Fruit fly (Drosophila melanogaster) whole organism, embryonic: ENCODE data around the gene Hf.

Experiments used
- Asciz ChIP-seq: fragments of 200-800 bp; sonication (Bioruptor generic); optimal IDR thresholded peaks from 2 replicates; lab custom pipeline; 2017; ENCODE audit warnings: missing biosample characterization, mild to moderate bottlenecking, missing genetic modification characterization, missing genetic modification reagents
- Atf3 ChIP-seq: fragments of 200-800 bp; sonication (Bioruptor generic); optimal IDR thresholded peaks from 3 replicates; lab custom pipeline; 2016; ENCODE audit warnings: missing biosample characterization, missing genetic modification characterization
- Awh ChIP-seq: fragments of 200-800 bp; sonication (Bioruptor generic); IDR thresholded peaks from 2 replicates; pipeline ENCODE4, ENCODE4 v1.3.6; 2022; ENCODE audit warnings: missing biosample characterization, missing genetic modification characterization
- CG10209 ChIP-seq: fragments of 200-800 bp; sonication (Bioruptor generic); optimal IDR thresholded peaks from 3 replicates; lab custom pipeline; 2017; ENCODE audit warnings: missing biosample characterization, mild to moderate bottlenecking, missing genetic modification characterization, missing genetic modification reagents
- CG10431 ChIP-seq: fragments of 200-800 bp; sonication (Bioruptor generic); optimal IDR thresholded peaks from 3 replicates; lab custom pipeline; 2018; ENCODE audit warnings: missing biosample characterization, mild to moderate bottlenecking, missing genetic modification characterization
- CG10979 ChIP-seq: fragments of 200-800 bp; sonication (Bioruptor generic); optimal IDR thresholded peaks from 2 replicates; lab custom pipeline; 2018; ENCODE audit warnings: missing biosample characterization, mild to moderate bottlenecking, missing genetic modification characterization, moderate library complexity
- CG11085 ChIP-seq: fragments of 200-800 bp; sonication (Bioruptor generic); IDR thresholded peaks from 2 replicates; pipeline ENCODE4 v1.3.6; 2022; ENCODE audit warnings: missing biosample characterization, missing genetic modification characterization
- CG12942 ChIP-seq: fragments of 200-800 bp; sonication (Bioruptor generic); optimal IDR thresholded peaks from 3 replicates; lab custom pipeline; 2016; ENCODE audit warnings: missing biosample characterization, missing genetic modification characterization
- CG13287 ChIP-seq: fragments of 200-800 bp; sonication (Bioruptor generic); IDR thresholded peaks from 2 replicates; pipeline ENCODE4 v1.3.6; 2022; ENCODE audit warnings: missing biosample characterization, missing genetic modification characterization; ENCODE audit not compliant: partially characterized antibody
- CG14014 ChIP-seq: fragments of 200-800 bp; sonication (Bioruptor generic); IDR thresholded peaks from 2 replicates; pipeline ENCODE4 v1.3.6; 2022; ENCODE audit warnings: missing biosample characterization, missing genetic modification characterization
- CG14667 ChIP-seq: fragments of 200-800 bp; sonication (Bioruptor generic); IDR thresholded peaks from 2 replicates; pipeline ENCODE4 v1.3.6; 2022; ENCODE audit warnings: missing biosample characterization, missing genetic modification characterization
- CG1603 ChIP-seq: fragments of 200-800 bp; sonication (Bioruptor generic); optimal IDR thresholded peaks from 2 replicates; lab custom pipeline; 2019; ENCODE audit warnings: missing biosample characterization, mild to moderate bottlenecking, missing genetic modification characterization, moderate library complexity
- CG1647 ChIP-seq: fragments of 200-800 bp; sonication (Bioruptor generic); optimal IDR thresholded peaks from 3 replicates; lab custom pipeline; 2016; ENCODE audit warnings: missing biosample characterization, missing genetic modification characterization
- CG16779 ChIP-seq: fragments of 200-800 bp; sonication (Bioruptor generic); IDR thresholded peaks from 2 replicates; pipeline ENCODE4 v1.3.6; 2022; ENCODE audit warnings: missing biosample characterization, missing genetic modification characterization
- CG17359 ChIP-seq: fragments of 200-800 bp; sonication (Bioruptor generic); optimal IDR thresholded peaks from 3 replicates; lab custom pipeline; 2018; ENCODE audit warnings: missing biosample characterization, mild to moderate bottlenecking, missing genetic modification characterization, moderate library complexity
- CG17912 ChIP-seq: fragments of 200-800 bp; sonication (Bioruptor generic); optimal IDR thresholded peaks from 2 replicates; lab custom pipeline; 2018; ENCODE audit warnings: missing biosample characterization, mild to moderate bottlenecking, missing genetic modification characterization
- CG2678 ChIP-seq: fragments of 200-800 bp; sonication (Bioruptor generic); optimal IDR thresholded peaks from 3 replicates; lab custom pipeline; 2019; ENCODE audit warnings: missing biosample characterization, mild to moderate bottlenecking, missing genetic modification characterization, moderate library complexity
- CG32772 ChIP-seq: fragments of 200-800 bp; sonication (Bioruptor generic); IDR thresholded peaks from 2 replicates; pipeline ENCODE4 v1.3.6; 2022; ENCODE audit warnings: missing biosample characterization, missing genetic modification characterization
- CG33213 ChIP-seq: fragments of 200-800 bp; sonication (Bioruptor generic); optimal IDR thresholded peaks from 3 replicates; lab custom pipeline; 2016; ENCODE audit warnings: missing biosample characterization, missing genetic modification characterization
- CG4820 ChIP-seq: fragments of 200-800 bp; sonication (Bioruptor generic); optimal IDR thresholded peaks from 3 replicates; lab custom pipeline; 2016; ENCODE audit warnings: missing biosample characterization, missing genetic modification characterization
- CG6254 ChIP-seq: fragments of 200-800 bp; sonication (Bioruptor generic); optimal IDR thresholded peaks from 3 replicates; lab custom pipeline; 2017; ENCODE audit warnings: mild to moderate bottlenecking, missing biosample characterization, missing genetic modification reagents, missing genetic modification characterization
- CG6854 ChIP-seq: fragments of 200-800 bp; sonication (Bioruptor generic); optimal IDR thresholded peaks from 3 replicates; lab custom pipeline; 2017; ENCODE audit warnings: missing biosample characterization, mild to moderate bottlenecking, missing genetic modification characterization
- CG7928 ChIP-seq: fragments of 200-800 bp; sonication (Bioruptor generic); optimal IDR thresholded peaks from 2 replicates; lab custom pipeline; 2017; ENCODE audit warnings: missing biosample characterization, mild to moderate bottlenecking, missing genetic modification characterization
- CG8290 ChIP-seq, 3 experiments: fragments of 200-800 bp; sonication (Bioruptor generic); optimal IDR thresholded peaks; 2 replicates each; lab custom pipeline; 2016 to 2019; ENCODE audit warnings: missing biosample characterization in 3 of 3, missing genetic modification characterization in 3 of 3, mild to moderate bottlenecking in 2 of 3, moderate library complexity in 1 of 3
- CG8478 ChIP-seq: fragments of >200 bp; optimal IDR thresholded peaks from 2 replicates; lab custom pipeline; 2018
- D19B ChIP-seq: fragments of 200-800 bp; sonication (Bioruptor generic); optimal IDR thresholded peaks from 2 replicates; lab custom pipeline; 2017; ENCODE audit warnings: missing biosample characterization, mild to moderate bottlenecking, missing genetic modification characterization
- Deaf1 ChIP-seq: fragments of 200-800 bp; optimal IDR thresholded peaks from 3 replicates; lab custom pipeline; 2019; ENCODE audit warnings: missing biosample characterization, mild to moderate bottlenecking, missing genetic modification characterization, moderate library complexity
- Drgx ChIP-seq: fragments of 200-800 bp; sonication (Bioruptor generic); IDR thresholded peaks from 2 replicates; pipeline ENCODE4 v1.3.6; 2022; ENCODE audit warnings: missing biosample characterization, missing genetic modification characterization
- Ets65A ChIP-seq: fragments of 200-800 bp; sonication (Bioruptor generic); peaks from one replicate; lab custom pipeline; 2016; ENCODE audit warnings: missing biosample characterization, missing genetic modification characterization
- Lpt ChIP-seq: fragments of >200 bp; optimal IDR thresholded peaks from 2 replicates; lab custom pipeline; 2018; ENCODE audit warnings: missing biosample characterization, missing genetic modification characterization
- Mes4 ChIP-seq: fragments of 200-800 bp; sonication (Bioruptor generic); optimal IDR thresholded peaks from 2 replicates; lab custom pipeline; 2016; ENCODE audit warnings: missing biosample characterization, missing genetic modification characterization
- Nf-YC ChIP-seq: fragments of 200-800 bp; optimal IDR thresholded peaks from 3 replicates; lab custom pipeline; 2019; ENCODE audit warnings: missing biosample characterization, mild to moderate bottlenecking, missing genetic modification characterization, moderate library complexity
- Xrp1 ChIP-seq: fragments of 200-800 bp; sonication (Bioruptor generic); IDR thresholded peaks from 2 replicates; pipeline ENCODE4 v1.3.6; 2022; ENCODE audit warnings: missing biosample characterization, missing genetic modification characterization
- ci ChIP-seq: fragments of 200-800 bp; sonication (Bioruptor generic); IDR thresholded peaks from 3 replicates; pipeline ENCODE4 v1.3.6; 2022; ENCODE audit warnings: missing biosample characterization, missing genetic modification characterization
- crp ChIP-seq, 2 experiments: fragments of 200-800 bp; sonication (Bioruptor generic); optimal IDR thresholded peaks; 2 replicates in 1 of 2; 3 replicates in 1 of 2; lab custom pipeline; 2017; ENCODE audit warnings: missing biosample characterization in 2 of 2, missing genetic modification characterization in 2 of 2, mild to moderate bottlenecking in 1 of 2, moderate library complexity in 1 of 2
- dan ChIP-seq: fragments of 200-800 bp; sonication (Bioruptor generic); IDR thresholded peaks from 2 replicates; pipeline ENCODE4 v1.3.6; 2022; ENCODE audit warnings: missing biosample characterization, missing genetic modification characterization
- disco-r ChIP-seq: fragments of 200-800 bp; sonication (Bioruptor generic); optimal IDR thresholded peaks from 2 replicates; lab custom pipeline; 2016; ENCODE audit warnings: missing biosample characterization, missing genetic modification characterization
- dpn ChIP-seq, 2 experiments: fragments of 200-800 bp; sonication (Bioruptor generic); optimal IDR thresholded peaks; 3 replicates each; lab custom pipeline; 2016; ENCODE audit warnings: missing biosample characterization in 2 of 2, missing genetic modification characterization in 2 of 2
- eve ChIP-seq, 2 experiments: fragments of >200 bp; optimal IDR thresholded peaks; 2 replicates each; lab custom pipeline; 2017; ENCODE audit warnings: missing biosample characterization in 2 of 2, missing genetic modification characterization in 2 of 2
- ewg ChIP-seq: fragments of 200-800 bp; sonication (Bioruptor generic); optimal IDR thresholded peaks from 3 replicates; lab custom pipeline; 2017; ENCODE audit warnings: mild to moderate bottlenecking, missing biosample characterization, missing genetic modification reagents, missing genetic modification characterization
- fru ChIP-seq: fragments of >200 bp; optimal IDR thresholded peaks from 2 replicates; lab custom pipeline; 2017
- fu2 ChIP-seq: fragments of 200-800 bp; sonication (Bioruptor generic); optimal IDR thresholded peaks from 2 replicates; lab custom pipeline; 2016; ENCODE audit warnings: missing biosample characterization, missing genetic modification characterization
- hb ChIP-seq: fragments of 200-800 bp; sonication (Bioruptor generic); IDR thresholded peaks from 3 replicates; pipeline ENCODE4 v1.3.6; 2022; ENCODE audit warnings: missing biosample characterization, missing genetic modification characterization; ENCODE audit not compliant: partially characterized antibody
- lov ChIP-seq, 2 experiments: fragments of 200-800 bp in 1 of 2; fragments of >200 bp in 1 of 2; sonication (Bioruptor generic) in 1 of 2; IDR thresholded peaks in 1 of 2; optimal IDR thresholded peaks in 1 of 2; 2 replicates in 1 of 2; 3 replicates in 1 of 2; pipeline versions ENCODE4 v1.3.6 to Lab custom; 2017 to 2022; ENCODE audit warnings: missing biosample characterization in 1 of 2, missing genetic modification characterization in 1 of 2
- nerfin-1 ChIP-seq: fragments of 200-800 bp; sonication (Bioruptor generic); optimal IDR thresholded peaks from 3 replicates; lab custom pipeline; 2019; ENCODE audit warnings: missing biosample characterization, mild to moderate bottlenecking, missing genetic modification characterization, moderate library complexity
- pfk ChIP-seq: fragments of 200-800 bp; sonication (Bioruptor generic); optimal IDR thresholded peaks from 2 replicates; lab custom pipeline; 2018; ENCODE audit warnings: missing biosample characterization, mild to moderate bottlenecking, missing genetic modification characterization, moderate library complexity
- phol ChIP-seq: fragments of 200-800 bp; sonication (Bioruptor generic); optimal IDR thresholded peaks from 3 replicates; lab custom pipeline; 2018; ENCODE audit warnings: missing biosample characterization, mild to moderate bottlenecking, missing genetic modification characterization, moderate library complexity
- psq ChIP-seq: fragments of 200-800 bp; sonication (Bioruptor generic); optimal IDR thresholded peaks from 2 replicates; lab custom pipeline; 2017; ENCODE audit warnings: missing biosample characterization, missing genetic modification characterization
- sens ChIP-seq: fragments of 200-800 bp; sonication (Bioruptor generic); peaks from one replicate; lab custom pipeline; 2016; ENCODE audit warnings: missing biosample characterization, missing genetic modification characterization
- slbo ChIP-seq: fragments of 200-800 bp; sonication (Bioruptor generic); IDR thresholded peaks from 2 replicates; pipeline ENCODE4 v1.3.6; 2022; ENCODE audit warnings: missing biosample characterization, missing genetic modification characterization
- sqz ChIP-seq: fragments of 200-800 bp; sonication (Bioruptor generic); optimal IDR thresholded peaks from 3 replicates; lab custom pipeline; 2018; ENCODE audit warnings: missing biosample characterization, mild to moderate bottlenecking, missing genetic modification characterization
- tll ChIP-seq, 2 experiments: fragments of 200-800 bp in 1 of 2; fragments of >200 bp in 1 of 2; sonication (Bioruptor generic) in 1 of 2; optimal IDR thresholded peaks; 2 replicates each; lab custom pipeline; 2017 to 2019; ENCODE audit warnings: missing biosample characterization in 2 of 2, missing genetic modification characterization in 2 of 2, mild to moderate bottlenecking in 1 of 2, moderate library complexity in 1 of 2
- usp ChIP-seq: fragments of >200 bp; optimal IDR thresholded peaks from 2 replicates; lab custom pipeline; 2017; ENCODE audit warnings: missing biosample characterization, missing genetic modification characterization

Gene Hf

DNA sequence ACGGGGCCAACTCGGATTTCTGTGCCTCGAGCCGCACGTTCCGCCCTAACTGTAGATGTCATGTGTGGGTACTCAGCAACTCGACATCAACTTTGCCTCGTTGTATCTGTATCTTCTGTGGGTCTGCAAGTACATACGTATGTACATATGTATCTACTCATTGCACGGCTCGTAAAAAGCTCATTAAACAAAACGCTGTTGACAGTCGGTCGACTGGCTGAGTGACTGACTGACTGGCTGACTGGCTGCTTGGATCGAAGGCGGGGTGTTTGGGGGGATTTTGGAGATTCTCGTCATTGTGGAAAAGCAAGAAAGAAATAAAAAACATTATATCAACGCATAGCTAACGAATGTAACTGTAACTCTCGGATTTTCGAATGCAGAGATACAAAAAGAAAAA, 36.9 kb upstream of the Hf start (continued):
- TF ChIP-seq CG11085 (GFP tag; lab: Robert Waterston, UW) (no peak), CG14667 (no peak), CG17359 (tag; lab: Kevin White, UChicago) (peak; percentile 6), CG10209 (GFP tag; lab: Kevin White, UChicago) (peak; percentile 38), CG1647 (no peak), slbo (GFP tag; lab: Robert Waterston, UW) (no peak), fru (no peak), CG8290 (GFP tag; optimal IDR thresholded peaks at IDR 0.05; lab: Kevin White, UChicago) (no peak), CG8290 (tag; optimal IDR thresholded peaks at IDR 0.05; lab: Kevin White, UChicago) (peak in 1 of 2 experiments; percentile 23), CG17912 (GFP tag; lab: Kevin White, UChicago) (peak; percentile 13), D19B (GFP tag; lab: Kevin White, UChicago) (no peak), nerfin-1 (no peak), CG2678 (peak; percentile 18), usp (GFP tag; lab: Kevin White, UChicago) (no peak), ewg (GFP tag; lab: Kevin White, UChicago) (peak; percentile 15), ci (peak; percentile 56; the same call in 2 of the 3 replicates), Atf3 (GFP tag; lab: Kevin White, UChicago) (no peak), sqz (GFP tag; lab: Kevin White, UChicago) (peak; percentile 18), Awh (0 out of 2 replicates have a peak, but pooled peaks have one; percentile 17), psq (GFP tag; lab: Kevin White, UChicago) (no peak), Xrp1 (peak; percentile 6; the same call in 1 of the 2 replicates), CG8478 (lab: Kevin White, UChicago) (no peak), disco-r (no peak), Asciz (peak; percentile 6), dan (GFP tag; lab: Robert Waterston, UW) (no peak), hb (no peak), CG14014 (peak; percentile 28; the same call in 1 of the 2 replicates), CG6254 (GFP tag; lab: Kevin White, UChicago) (no peak), CG6854 (no peak), CG13287 (GFP tag; lab: Robert Waterston, UW) (no peak), CG33213 (no peak)
- TF ChIP-seq, all 482 proteins: peak for 18

DNA sequence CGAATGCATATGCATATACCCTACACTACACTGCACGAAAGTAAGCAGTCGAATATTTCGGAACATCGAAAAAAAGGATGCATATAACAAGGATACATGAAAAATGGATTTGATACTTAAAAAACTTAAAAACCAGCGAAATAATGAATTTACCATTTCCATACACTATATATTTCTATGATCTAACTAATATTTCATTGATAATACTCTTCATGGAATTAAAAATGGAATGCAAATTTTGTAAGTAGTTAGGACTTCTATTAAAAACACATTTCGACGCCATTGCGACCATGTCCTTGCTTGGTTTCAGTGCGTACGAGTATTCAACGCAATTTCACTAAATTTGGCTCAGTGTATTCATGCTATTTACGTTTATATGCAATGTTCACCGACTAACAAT, 34.6 kb upstream of the Hf start:
- TF ChIP-seq Deaf1 (tag; lab: Kevin White, UChicago) (no peak), lov (optimal IDR thresholded peaks at IDR 0.05; lab: Kevin White, UChicago) (no peak), lov (GFP tag; IDR thresholded peaks at IDR 0.05; lab: Robert Waterston, UW) (no peak), Lpt (GFP tag; lab: Kevin White, UChicago) (no peak), Drgx (GFP tag; lab: Robert Waterston, UW) (peak; percentile 29; the same call in 1 of the 2 replicates), sens (GFP tag; lab: Kevin White, UChicago) (peak; percentile 20), CG32772 (GFP tag; lab: Robert Waterston, UW) (no peak), CG16779 (GFP tag; lab: Robert Waterston, UW) (no peak), pfk (GFP tag; lab: Kevin White, UChicago) (no peak), crp (GFP tag; optimal IDR thresholded peaks at IDR 0.05; lab: Kevin White, UChicago) (no peak), Nf-YC (tag; lab: Kevin White, UChicago) (no peak), Mes4 (GFP tag; lab: Kevin White, UChicago) (no peak), eve (GFP tag; optimal IDR thresholded peaks at IDR 0.05; lab: Kevin White, UChicago) (peak in 1 of 2 experiments; percentile 51), phol (tag; lab: Kevin White, UChicago) (peak; percentile 21), fu2 (GFP tag; lab: Kevin White, UChicago) (no peak), CG10979 (no peak), CG12942 (GFP tag; lab: Kevin White, UChicago) (no peak), CG1603 (tag; lab: Kevin White, UChicago) (no peak), CG7928 (GFP tag; lab: Kevin White, UChicago) (no peak), Ets65A (GFP tag; lab: Kevin White, UChicago) (peak; percentile 60), CG10431 (GFP tag; lab: Kevin White, UChicago) (no peak), CG4820 (no peak), dpn (GFP tag; optimal IDR thresholded peaks at IDR 0.05; lab: Kevin White, UChicago) (no peak), CG10209 (GFP tag; lab: Kevin White, UChicago) (no peak), tll (GFP tag; optimal IDR thresholded peaks at IDR 0.05; lab: Kevin White, UChicago) (no peak)
